Worm (Caenorhabditis elegans) whole organism, L4 larva: ENCODE measurements around the gene T23E1.1.

ENCODE experiments used
- D1046.2 ChIP-seq: fragments of 200-800 bp; sonication (Bioruptor generic); IDR thresholded peaks from 2 replicates; pipeline ENCODE4 v1.3.6; 2022; ENCODE audit warnings: missing genetic modification characterization, missing compliant biosample characterization
- F10B5.3 ChIP-seq: sonication (generic microtip); optimal IDR thresholded peaks from 2 replicates; lab custom pipeline; 2016; ENCODE audit warnings: mild to moderate bottlenecking, missing genetic modification characterization, missing compliant biosample characterization
- F44E2.7 ChIP-seq: fragments of 200-800 bp; sonication (Bioruptor generic); IDR thresholded peaks from 2 replicates; pipeline ENCODE4 v2.1.2; 2022; ENCODE audit warnings: missing genetic modification characterization, missing compliant biosample characterization
- T26A8.4 ChIP-seq: fragments of 200-800 bp; sonication (Bioruptor generic); IDR thresholded peaks from 2 replicates; pipeline ENCODE4 v1.3.6; 2022; ENCODE audit warnings: missing genetic modification characterization, missing compliant biosample characterization
- Y5F2A.4 ChIP-seq: fragments of 200-800 bp; sonication (Bioruptor generic); optimal IDR thresholded peaks from 2 replicates; lab custom pipeline; 2018; ENCODE audit warnings: mild to moderate bottlenecking, missing genetic modification characterization, missing compliant biosample characterization
- aha-1 ChIP-seq: fragments of 150-350 bp; peaks from one replicate; lab custom pipeline; 2014; ENCODE audit warnings: missing biosample characterization, missing genetic modification characterization
- aly-2 ChIP-seq: sonication (generic microtip); optimal IDR thresholded peaks from 2 replicates; lab custom pipeline; 2018; ENCODE audit warnings: missing biosample characterization, missing genetic modification characterization
- arid-1 ChIP-seq: fragments of 200-800 bp; sonication (Bioruptor generic); conservative IDR thresholded peaks from 2 replicates; pipeline ENCODE4 v1.3.6; 2022; ENCODE audit warnings: missing genetic modification reagents, missing genetic modification characterization, missing compliant biosample characterization
- ceh-20 ChIP-seq: fragments of 200-800 bp; sonication (Bioruptor generic); IDR thresholded peaks from 2 replicates; pipeline ENCODE4 v1.3.6; 2022; ENCODE audit warnings: missing genetic modification reagents, missing genetic modification characterization, missing compliant biosample characterization
- ceh-28 ChIP-seq: fragments of 150-350 bp; optimal IDR thresholded peaks from 2 replicates; lab custom pipeline; 2014; ENCODE audit warnings: missing biosample characterization, missing genetic modification reagents, missing genetic modification characterization
- ctbp-1 ChIP-seq: fragments of 200-800 bp; sonication (Bioruptor generic); IDR thresholded peaks from 2 replicates; pipeline ENCODE4 v1.3.6; 2022; ENCODE audit warnings: missing genetic modification reagents, missing genetic modification characterization, missing compliant biosample characterization
- daf-16 ChIP-seq, 3 experiments: sonication (generic microtip); optimal IDR thresholded peaks; 2 replicates each; lab custom pipeline; 2016 to 2017; ENCODE audit warnings: missing genetic modification characterization in 3 of 3, missing genetic modification reagents in 3 of 3, mild to moderate bottlenecking in 2 of 3, missing compliant biosample characterization in 2 of 3, missing biosample characterization in 1 of 3, moderate library complexity in 1 of 3
- dmd-9 ChIP-seq: fragments of 200-800 bp; sonication (Bioruptor generic); IDR thresholded peaks from 2 replicates; pipeline ENCODE4 v1.3.6; 2022; ENCODE audit warnings: missing genetic modification reagents, missing genetic modification characterization, missing compliant biosample characterization
- egl-27 ChIP-seq: sonication (generic microtip); optimal IDR thresholded peaks from 3 replicates; lab custom pipeline; 2017; ENCODE audit warnings: missing biosample characterization, missing genetic modification reagents, missing genetic modification characterization
- egl-43 ChIP-seq: fragments of 200-800 bp; sonication (Bioruptor generic); IDR thresholded peaks from 2 replicates; pipeline ENCODE4 v1.3.6; 2022; ENCODE audit warnings: missing genetic modification reagents, missing genetic modification characterization, missing compliant biosample characterization
- fos-1 ChIP-seq: fragments of 150-350 bp; optimal IDR thresholded peaks from 2 replicates; lab custom pipeline; 2014; ENCODE audit warnings: missing biosample characterization, missing genetic modification characterization
- hif-1 ChIP-seq, 2 experiments: sonication (generic microtip); optimal IDR thresholded peaks; 2 replicates each; lab custom pipeline; 2016 to 2017; ENCODE audit warnings: missing compliant biosample characterization in 2 of 2, missing genetic modification characterization in 2 of 2, missing genetic modification reagents in 2 of 2, missing genotype in 2 of 2, mild to moderate bottlenecking in 1 of 2
- hmg-1.1 ChIP-seq: fragments of 200-800 bp; sonication (Bioruptor generic); IDR thresholded peaks from 2 replicates; pipeline ENCODE4 v1.3.6; 2022; ENCODE audit warnings: missing genetic modification reagents, missing genetic modification characterization, missing compliant biosample characterization
- jun-1 ChIP-seq: fragments of 150-350 bp; optimal IDR thresholded peaks from 2 replicates; lab custom pipeline; 2014; ENCODE audit warnings: missing biosample characterization, missing genetic modification reagents, missing genetic modification characterization
- lin-15B ChIP-seq: fragments of 150-350 bp; sonication (generic microtip); optimal IDR thresholded peaks from 3 replicates; lab custom pipeline; 2014; ENCODE audit warnings: missing biosample characterization, missing genetic modification characterization
- lin-38 ChIP-seq: fragments of 200-800 bp; sonication (Bioruptor generic); IDR thresholded peaks from 2 replicates; pipeline ENCODE4 v1.3.6; 2022; ENCODE audit warnings: missing genetic modification reagents, missing genetic modification characterization, missing compliant biosample characterization
- lsy-2 ChIP-seq, 2 experiments: fragments of 150-350 bp in 1 of 2; sonication (generic microtip) in 1 of 2; optimal IDR thresholded peaks; 2 replicates each; lab custom pipeline; 2014 to 2017; ENCODE audit warnings: missing biosample characterization in 2 of 2, missing genetic modification characterization in 2 of 2
- madf-9 ChIP-seq: fragments of 200-800 bp; sonication (Bioruptor generic); conservative IDR thresholded peaks from 2 replicates; pipeline ENCODE4 v1.3.6; 2022; ENCODE audit warnings: missing genetic modification reagents, missing genetic modification characterization, missing compliant biosample characterization
- mdl-1 ChIP-seq, 2 experiments: fragments of 150-350 bp in 1 of 2; sonication (generic microtip) in 1 of 2; optimal IDR thresholded peaks; 2 replicates each; lab custom pipeline; 2014 to 2017; ENCODE audit warnings: missing biosample characterization in 2 of 2, missing genetic modification characterization in 2 of 2
- mep-1 ChIP-seq: fragments of 150-350 bp; sonication (generic microtip); optimal IDR thresholded peaks from 3 replicates; lab custom pipeline; 2014; ENCODE audit warnings: missing biosample characterization, missing genetic modification characterization
- mes-2 ChIP-seq: sonication (generic microtip); optimal IDR thresholded peaks from 2 replicates; lab custom pipeline; 2016; ENCODE audit warnings: missing genotype, mild to moderate bottlenecking, missing genetic modification characterization, missing compliant biosample characterization; ENCODE audit not compliant: poor library complexity, severe bottlenecking
- mxl-3 ChIP-seq: fragments of 200-800 bp; sonication (Bioruptor generic); optimal IDR thresholded peaks from 2 replicates; lab custom pipeline; 2018; ENCODE audit warnings: mild to moderate bottlenecking, missing genetic modification characterization, missing compliant biosample characterization
- nhr-10 ChIP-seq: fragments of 150-350 bp; optimal IDR thresholded peaks from 2 replicates; lab custom pipeline; 2014; ENCODE audit warnings: missing biosample characterization, missing genetic modification characterization
- nhr-11 ChIP-seq: fragments of 150-350 bp; optimal IDR thresholded peaks from 2 replicates; lab custom pipeline; 2014; ENCODE audit warnings: missing biosample characterization, missing genetic modification characterization
- nhr-111 ChIP-seq: fragments of 200-800 bp; sonication (Bioruptor generic); optimal IDR thresholded peaks from 2 replicates; lab custom pipeline; 2018; ENCODE audit warnings: mild to moderate bottlenecking, missing genetic modification characterization, missing compliant biosample characterization
- nhr-237 ChIP-seq: sonication (generic microtip); optimal IDR thresholded peaks from 2 replicates; lab custom pipeline; 2017; ENCODE audit warnings: missing biosample characterization, missing genetic modification characterization
- nhr-28 ChIP-seq: fragments of 150-350 bp; optimal IDR thresholded peaks from 2 replicates; lab custom pipeline; 2014; ENCODE audit warnings: missing biosample characterization, missing genetic modification characterization
- nhr-48 ChIP-seq: sonication (generic microtip); optimal IDR thresholded peaks from 2 replicates; lab custom pipeline; 2016; ENCODE audit warnings: mild to moderate bottlenecking, missing genetic modification characterization, missing compliant biosample characterization
- nhr-77 ChIP-seq: fragments of 150-350 bp; optimal IDR thresholded peaks from 2 replicates; lab custom pipeline; 2014; ENCODE audit warnings: missing biosample characterization, missing genetic modification characterization
- pha-4 ChIP-seq, 2 experiments: fragments of 150-350 bp in 1 of 2; fragments of 200-800 bp in 1 of 2; sonication (Bioruptor generic) in 1 of 2; IDR thresholded peaks in 1 of 2; optimal IDR thresholded peaks in 1 of 2; 2 replicates each; pipeline versions ENCODE4 v1.3.6 to Lab custom; 2014 to 2022; ENCODE audit warnings: missing genetic modification characterization in 2 of 2, missing genetic modification reagents in 2 of 2, missing biosample characterization in 1 of 2, missing compliant biosample characterization in 1 of 2
- php-3 ChIP-seq: fragments of 200-800 bp; sonication (Bioruptor generic); IDR thresholded peaks from 2 replicates; pipeline ENCODE4 v1.3.6; 2022; ENCODE audit warnings: missing genetic modification reagents, missing genetic modification characterization, missing compliant biosample characterization
- sdz-12 ChIP-seq: fragments of 200-800 bp; sonication (Bioruptor generic); optimal IDR thresholded peaks from 2 replicates; lab custom pipeline; 2018; ENCODE audit warnings: mild to moderate bottlenecking, missing genetic modification characterization, missing compliant biosample characterization
- set-16 ChIP-seq: fragments of 200-800 bp; sonication (Bioruptor generic); IDR thresholded peaks from 2 replicates; pipeline ENCODE4 v1.3.6; 2022; ENCODE audit warnings: missing genetic modification reagents, missing genetic modification characterization, missing compliant biosample characterization
- skn-1 ChIP-seq: fragments of 150-350 bp; optimal IDR thresholded peaks from 2 replicates; lab custom pipeline; 2014; ENCODE audit warnings: missing biosample characterization, missing genetic modification characterization
- spr-1 ChIP-seq: sonication (generic microtip); optimal IDR thresholded peaks from 2 replicates; lab custom pipeline; 2016; ENCODE audit warnings: mild to moderate bottlenecking, missing genetic modification characterization, missing compliant biosample characterization
- spr-3 ChIP-seq: fragments of 200-800 bp; sonication (Bioruptor generic); optimal IDR thresholded peaks from 2 replicates; lab custom pipeline; 2018; ENCODE audit warnings: mild to moderate bottlenecking, missing genetic modification characterization, missing compliant biosample characterization
- unc-39 ChIP-seq: sonication (generic microtip); optimal IDR thresholded peaks from 2 replicates; lab custom pipeline; 2017; ENCODE audit warnings: missing biosample characterization, missing genetic modification characterization
- unc-62 ChIP-seq, 3 experiments: fragments of 150-350 bp in 1 of 3; sonication (generic microtip); optimal IDR thresholded peaks in 2 of 3; peaks in 1 of 3; 1 replicate in 1 of 3; 2 replicates in 2 of 3; lab custom pipeline; 2014 to 2017; ENCODE audit warnings: missing biosample characterization in 3 of 3, missing genetic modification characterization in 3 of 3, missing genetic modification reagents in 3 of 3, missing genotype in 1 of 3
- zag-1 ChIP-seq: fragments of 150-350 bp; optimal IDR thresholded peaks from 2 replicates; lab custom pipeline; 2014; ENCODE audit warnings: missing biosample characterization, missing genetic modification characterization
- zip-11 ChIP-seq: fragments of 200-800 bp; sonication (Bioruptor generic); IDR thresholded peaks from 2 replicates; pipeline ENCODE4 v1.3.6; 2022; ENCODE audit warnings: missing genetic modification characterization, missing compliant biosample characterization
- zip-2 ChIP-seq: fragments of 150-350 bp; optimal IDR thresholded peaks from 2 replicates; lab custom pipeline; 2014; ENCODE audit warnings: missing biosample characterization, missing genetic modification characterization
- ztf-7 ChIP-seq: fragments of 150-350 bp; optimal IDR thresholded peaks from 2 replicates; lab custom pipeline; 2014; ENCODE audit warnings: missing biosample characterization, missing genetic modification characterization

The T23E1.1 gene

DNA sequence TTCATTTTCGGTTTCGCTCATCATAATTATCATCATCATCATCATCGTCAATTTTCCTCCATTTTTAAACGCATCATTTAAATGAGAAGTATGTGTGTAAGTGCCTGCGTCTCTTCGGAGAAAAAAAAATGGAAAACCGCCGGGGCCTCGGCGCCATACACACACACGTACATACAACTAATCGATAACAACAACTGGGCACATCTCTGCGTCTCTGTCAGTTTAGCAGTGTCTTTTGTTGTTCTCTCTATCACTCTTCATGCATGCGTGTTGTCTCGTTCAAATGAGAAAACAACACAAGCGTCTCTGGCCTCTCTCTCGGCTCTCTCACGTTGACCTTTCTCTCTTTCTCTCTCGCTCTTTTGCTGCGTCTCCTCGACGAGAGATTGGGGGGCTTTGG is 9.6 kb downstream of the T23E1.1 start (continued):
- TF ChIP-seq hif-1 (tag; optimal IDR thresholded peaks at IDR 0.05; lab: Kevin White, UChicago) = peak in 1 of 2 experiments; percentile 80
- TF ChIP-seq mdl-1 (tag; optimal IDR thresholded peaks at IDR 0.05; lab: Kevin White, UChicago) = peak; percentile 65 to 87
- 0 out of 2 replicates have a peak, but pooled peaks have one; percentile 17 for TF ChIP-seq madf-9 (GFP tag; lab: Robert Waterston, UW)
- no peak for TF ChIP-seq zag-1
- TF ChIP-seq nhr-28 (tag; lab: Kevin White, UChicago) = peak; percentile 82
- peak in 1 of 2 experiments; percentile 98 for TF ChIP-seq unc-62 (GFP tag; optimal IDR thresholded peaks at IDR 0.05 in 1 of 2; lab: Kevin White, UChicago)
- TF ChIP-seq unc-62 (tag; optimal IDR thresholded peaks at IDR 0.05; lab: Kevin White, UChicago) = no peak
- peak; percentile 63 to 86 for TF ChIP-seq lsy-2 (tag; optimal IDR thresholded peaks at IDR 0.05; lab: Kevin White, UChicago)
- TF ChIP-seq dmd-9 (GFP tag; lab: Robert Waterston, UW) = no peak
- TF ChIP-seq daf-16 (GFP tag; optimal IDR thresholded peaks at IDR 0.05; lab: Kevin White, UChicago) = peak in 1 of 2 experiments; percentile 93
- peak; percentile 99 for TF ChIP-seq daf-16 (tag; optimal IDR thresholded peaks at IDR 0.05; lab: Kevin White, UChicago)
- TF ChIP-seq mxl-3 (GFP tag; lab: Kevin White, UChicago) = peak; percentile 90
- TF ChIP-seq nhr-11 = peak; percentile 89
- peak; percentile 63 for TF ChIP-seq nhr-48 (tag; lab: Kevin White, UChicago)
- TF ChIP-seq F44E2.7 (GFP tag; lab: Robert Waterston, UW) = no peak
- peak; percentile 58 for TF ChIP-seq lin-38 (GFP tag; lab: Robert Waterston, UW)
- TF ChIP-seq jun-1 (tag; lab: Kevin White, UChicago) = peak; percentile 45
- peak; percentile 91 for TF ChIP-seq ceh-28 (tag; lab: Kevin White, UChicago)
- TF ChIP-seq unc-39 = no peak
- peak; percentile 71; the same call in 1 of the 2 replicates for TF ChIP-seq arid-1 (GFP tag; lab: Robert Waterston, UW)

ce11 chrIV:3163562-3163961 is 12.4 kb downstream of the T23E1.1 start:
- TF ChIP-seq mdl-1 (tag; optimal IDR thresholded peaks at IDR 0.05; lab: Kevin White, UChicago) (peak in 1 of 2 experiments; percentile 10), aha-1 (tag; lab: Kevin White, UChicago) (peak; percentile 71), zip-2 (tag; lab: Kevin White, UChicago) (no peak), skn-1 (tag; lab: Kevin White, UChicago) (no peak), T26A8.4 (GFP tag; lab: Robert Waterston, UW) (no peak), nhr-111 (GFP tag; lab: Kevin White, UChicago) (no peak), arid-1 (GFP tag; lab: Robert Waterston, UW) (no peak), zip-11 (GFP tag; lab: Robert Waterston, UW) (no peak), ztf-7 (tag; lab: Kevin White, UChicago) (no peak), pha-4 (GFP tag; IDR thresholded peaks at IDR 0.05; lab: Robert Waterston, UW) (no peak; the same call in 1 of the 2 replicates), pha-4 (tag; optimal IDR thresholded peaks at IDR 0.05; lab: Kevin White, UChicago) (no peak), php-3 (GFP tag; lab: Robert Waterston, UW) (no peak), nhr-237 (no peak), ctbp-1 (GFP tag; lab: Robert Waterston, UW) (peak; percentile 66), hif-1 (tag; optimal IDR thresholded peaks at IDR 0.05; lab: Kevin White, UChicago) (peak in 1 of 2 experiments; percentile 3), hmg-1.1 (GFP tag; lab: Robert Waterston, UW) (peak; percentile 56), ceh-20 (GFP tag; lab: Robert Waterston, UW) (peak; percentile 52; the same call in 1 of the 2 replicates), nhr-10 (tag; lab: Kevin White, UChicago) (no peak), mep-1 (no peak), F10B5.3 (no peak), unc-39 (no peak), sdz-12 (GFP tag; lab: Kevin White, UChicago) (no peak), jun-1 (tag; lab: Kevin White, UChicago) (no peak), unc-62 (GFP tag; optimal IDR thresholded peaks at IDR 0.05 in 1 of 2; lab: Kevin White, UChicago) (peak in 1 of 2 experiments; percentile 87), unc-62 (tag; optimal IDR thresholded peaks at IDR 0.05; lab: Kevin White, UChicago) (no peak), set-16 (GFP tag; lab: Robert Waterston, UW) (peak; percentile 81), spr-3 (GFP tag; lab: Kevin White, UChicago) (no peak), egl-27 (no peak), Y5F2A.4 (GFP tag; lab: Kevin White, UChicago) (no peak), egl-43 (GFP tag; lab: Robert Waterston, UW) (peak; percentile 53; the same call in 1 of the 2 replicates), nhr-77 (no peak), mes-2 (tag; lab: Kevin White, UChicago) (no peak), D1046.2 (GFP tag; lab: Robert Waterston, UW) (no peak), ceh-28 (tag; lab: Kevin White, UChicago) (no peak), lin-15B (tag; lab: Kevin White, UChicago) (no peak), fos-1 (tag; lab: Kevin White, UChicago) (no peak), aly-2 (tag; lab: Kevin White, UChicago) (no peak), spr-1 (tag; lab: Kevin White, UChicago) (no peak)
